Fruit fly (Drosophila melanogaster) whole organism, prepupa: ENCODE measurements around the gene CG7789.

Experiments used
- CG10631 ChIP-seq: fragments of 200-800 bp; sonication (Bioruptor generic); optimal IDR thresholded peaks from 2 replicates; lab custom pipeline; 2016; ENCODE audit warnings: missing biosample characterization, missing genetic modification characterization
- CG10669 ChIP-seq: fragments of 200-800 bp; sonication (Bioruptor generic); optimal IDR thresholded peaks from 3 replicates; lab custom pipeline; 2018; ENCODE audit warnings: missing biosample characterization, mild to moderate bottlenecking, missing genetic modification characterization, moderate library complexity
- CG11294 ChIP-seq: fragments of 200-800 bp; sonication (Bioruptor generic); IDR thresholded peaks from 2 replicates; pipeline ENCODE4 v1.3.6; 2022; ENCODE audit warnings: missing biosample characterization, missing genetic modification characterization
- CG11762 ChIP-seq: fragments of 200-800 bp; sonication (Bioruptor generic); optimal IDR thresholded peaks from 3 replicates; lab custom pipeline; 2016; ENCODE audit warnings: missing biosample characterization, missing genetic modification characterization; ENCODE audit not compliant: insufficient read depth
- CG11902 ChIP-seq: fragments of 200-800 bp; sonication (Bioruptor generic); optimal IDR thresholded peaks from 3 replicates; lab custom pipeline; 2016; ENCODE audit warnings: missing biosample characterization, missing genetic modification characterization
- CG15336 ChIP-seq: fragments of 200-800 bp; sonication (Bioruptor generic); IDR thresholded peaks from 2 replicates; pipeline ENCODE4 v1.3.6; 2022; ENCODE audit warnings: missing biosample characterization, missing genetic modification characterization
- CG16779 ChIP-seq: fragments of 200-800 bp; sonication (Bioruptor generic); optimal IDR thresholded peaks from 3 replicates; lab custom pipeline; 2017; ENCODE audit warnings: missing biosample characterization, mild to moderate bottlenecking, missing genetic modification characterization
- CG3032 ChIP-seq: fragments of 200-800 bp; optimal IDR thresholded peaks from 2 replicates; lab custom pipeline; 2019; ENCODE audit warnings: missing biosample characterization, mild to moderate bottlenecking, missing genetic modification characterization, moderate library complexity
- CG31627 ChIP-seq: fragments of 200-800 bp; sonication (Bioruptor generic); optimal IDR thresholded peaks from 3 replicates; lab custom pipeline; 2016; ENCODE audit warnings: missing biosample characterization, missing genetic modification characterization
- CG3919 ChIP-seq: fragments of 200-800 bp; sonication (Bioruptor generic); optimal IDR thresholded peaks from 3 replicates; lab custom pipeline; 2016; ENCODE audit warnings: missing biosample characterization, missing genetic modification characterization
- CG4318 ChIP-seq: fragments of 200-800 bp; sonication (Bioruptor generic); optimal IDR thresholded peaks from 3 replicates; lab custom pipeline; 2017; ENCODE audit warnings: missing biosample characterization, mild to moderate bottlenecking, missing genetic modification characterization
- CG6163 ChIP-seq: fragments of 200-800 bp; sonication (Bioruptor generic); IDR thresholded peaks from 3 replicates; pipeline ENCODE4 v1.3.6; 2022; ENCODE audit warnings: missing biosample characterization, missing genetic modification characterization
- CG6276 ChIP-seq: fragments of 200-800 bp; sonication (Bioruptor generic); optimal IDR thresholded peaks from 2 replicates; lab custom pipeline; 2017; ENCODE audit warnings: missing biosample characterization, mild to moderate bottlenecking, missing genetic modification characterization
- CG6792 ChIP-seq: fragments of 200-800 bp; sonication (Bioruptor generic); optimal IDR thresholded peaks from 3 replicates; lab custom pipeline; 2016; ENCODE audit warnings: missing biosample characterization, missing genetic modification characterization
- CG6808 ChIP-seq: fragments of 200-800 bp; sonication (Bioruptor generic); optimal IDR thresholded peaks from 3 replicates; lab custom pipeline; 2017; ENCODE audit warnings: missing biosample characterization, missing genetic modification characterization, mild to moderate bottlenecking, moderate library complexity, missing genetic modification reagents
- CG6854 ChIP-seq: fragments of 200-800 bp; sonication (Bioruptor generic); optimal IDR thresholded peaks from 2 replicates; lab custom pipeline; 2017; ENCODE audit warnings: missing biosample characterization, mild to moderate bottlenecking, missing genetic modification characterization
- CG8632 ChIP-seq: fragments of 200-800 bp; sonication (Bioruptor generic); optimal IDR thresholded peaks from 3 replicates; lab custom pipeline; 2016; ENCODE audit warnings: missing biosample characterization, missing genetic modification characterization
- Eip75B ChIP-seq: fragments of 200-800 bp; sonication (Bioruptor generic); optimal IDR thresholded peaks from 3 replicates; lab custom pipeline; 2016; ENCODE audit warnings: missing biosample characterization, missing genetic modification characterization
- Eip78C ChIP-seq: fragments of 200-800 bp; sonication (Bioruptor generic); peaks from one replicate; lab custom pipeline; 2016; ENCODE audit warnings: missing biosample characterization, missing genetic modification characterization
- Eip93F ChIP-seq: fragments of 200-800 bp; sonication (Bioruptor generic); optimal IDR thresholded peaks from 2 replicates; lab custom pipeline; 2016; ENCODE audit warnings: missing biosample characterization, mild to moderate bottlenecking, missing genetic modification characterization
- Ets96B ChIP-seq: fragments of 200-800 bp; optimal IDR thresholded peaks from 2 replicates; lab custom pipeline; 2019; ENCODE audit warnings: missing biosample characterization, mild to moderate bottlenecking, missing genetic modification characterization, moderate library complexity
- Hr38 ChIP-seq: sonication (Bioruptor generic); optimal IDR thresholded peaks from 2 replicates; lab custom pipeline; 2016; ENCODE audit warnings: missing biosample characterization, missing genetic modification characterization
- Hr39 ChIP-seq: fragments of 200-800 bp; sonication (Bioruptor generic); optimal IDR thresholded peaks from 2 replicates; lab custom pipeline; 2016; ENCODE audit warnings: missing biosample characterization, missing genetic modification characterization
- Met ChIP-seq: fragments of 200-800 bp; sonication (Bioruptor generic); optimal IDR thresholded peaks from 3 replicates; lab custom pipeline; 2016; ENCODE audit warnings: missing biosample characterization, missing genetic modification characterization
- OdsH ChIP-seq: fragments of 200-800 bp; sonication (Bioruptor generic); optimal IDR thresholded peaks from 3 replicates; lab custom pipeline; 2016; ENCODE audit warnings: missing biosample characterization, missing genetic modification characterization
- Smox ChIP-seq: fragments of 200-800 bp; sonication (Bioruptor generic); optimal IDR thresholded peaks from 3 replicates; lab custom pipeline; 2016; ENCODE audit warnings: missing biosample characterization, missing genetic modification characterization
- Sox102F ChIP-seq: fragments of 200-800 bp; sonication (Bioruptor generic); optimal IDR thresholded peaks from 2 replicates; lab custom pipeline; 2016; ENCODE audit warnings: missing biosample characterization, mild to moderate bottlenecking, missing genetic modification characterization
- Sox14 ChIP-seq: fragments of 200-800 bp; sonication (Bioruptor generic); optimal IDR thresholded peaks from 3 replicates; lab custom pipeline; 2016; ENCODE audit warnings: missing biosample characterization, missing genetic modification characterization
- Sox15 ChIP-seq: fragments of 200-800 bp; sonication (Bioruptor generic); optimal IDR thresholded peaks from 3 replicates; lab custom pipeline; 2016; ENCODE audit warnings: missing biosample characterization, missing genetic modification characterization
- achi ChIP-seq: fragments of 200-800 bp; sonication (Bioruptor generic); optimal IDR thresholded peaks from 3 replicates; lab custom pipeline; 2016; ENCODE audit warnings: missing biosample characterization, missing genetic modification characterization
- acj6 ChIP-seq: fragments of 200-800 bp; sonication (Bioruptor generic); optimal IDR thresholded peaks from 3 replicates; lab custom pipeline; 2016; ENCODE audit warnings: missing biosample characterization, missing genetic modification characterization
- cyc ChIP-seq: fragments of 200-800 bp; sonication (Bioruptor generic); optimal IDR thresholded peaks from 3 replicates; lab custom pipeline; 2016; ENCODE audit warnings: missing biosample characterization, missing genetic modification characterization
- dac ChIP-seq: fragments of 200-800 bp; sonication (Bioruptor generic); optimal IDR thresholded peaks from 2 replicates; lab custom pipeline; 2017; ENCODE audit warnings: missing biosample characterization, mild to moderate bottlenecking, missing genetic modification characterization
- dsx ChIP-seq: fragments of 200-800 bp; optimal IDR thresholded peaks from 3 replicates; lab custom pipeline; 2019; ENCODE audit warnings: missing biosample characterization, mild to moderate bottlenecking, missing genetic modification characterization, moderate library complexity; ENCODE audit not compliant: poor library complexity, severe bottlenecking
- eg ChIP-seq: fragments of 200-800 bp; sonication (Bioruptor generic); IDR thresholded peaks from 3 replicates; pipeline ENCODE4 v1.3.6; 2022; ENCODE audit warnings: missing biosample characterization, missing genetic modification characterization
- esn ChIP-seq: fragments of 200-800 bp; sonication (Bioruptor generic); optimal IDR thresholded peaks from 2 replicates; lab custom pipeline; 2016; ENCODE audit warnings: missing biosample characterization, mild to moderate bottlenecking, missing genetic modification characterization, moderate library complexity
- fd85E ChIP-seq: fragments of 200-800 bp; sonication (Bioruptor generic); optimal IDR thresholded peaks from 3 replicates; lab custom pipeline; 2016; ENCODE audit warnings: missing biosample characterization, missing genetic modification characterization
- lz ChIP-seq: fragments of 200-800 bp; sonication (Bioruptor generic); optimal IDR thresholded peaks from 3 replicates; lab custom pipeline; 2016; ENCODE audit warnings: missing biosample characterization, missing genetic modification characterization
- pdm3 ChIP-seq: fragments of 200-800 bp; sonication (Bioruptor generic); optimal IDR thresholded peaks from 3 replicates; lab custom pipeline; 2016; ENCODE audit warnings: missing biosample characterization, missing genetic modification characterization
- spab ChIP-seq: fragments of 200-800 bp; sonication (Bioruptor generic); optimal IDR thresholded peaks from 2 replicates; lab custom pipeline; 2017; ENCODE audit warnings: missing biosample characterization, mild to moderate bottlenecking, missing genetic modification characterization, missing genetic modification reagents
- svp ChIP-seq: fragments of 200-800 bp; sonication (Bioruptor generic); peaks from one replicate; lab custom pipeline; 2016; ENCODE audit warnings: missing biosample characterization, missing genetic modification characterization
- topi ChIP-seq: fragments of 200-800 bp; sonication (Bioruptor generic); optimal IDR thresholded peaks from 3 replicates; lab custom pipeline; 2016; ENCODE audit warnings: missing biosample characterization, missing genetic modification characterization

Gene CG7789

dm6 chr3R:29787891-29788549, 15.0 kb upstream of the CG7789 start (continued):
- no peak for TF ChIP-seq CG8632 (GFP tag; lab: Kevin White, UChicago)
- TF ChIP-seq CG6163 (GFP tag; lab: Robert Waterston, UW) = no peak
- no peak for TF ChIP-seq dsx (GFP tag; lab: Kevin White, UChicago)
- no peak for TF ChIP-seq Sox15 (GFP tag; lab: Kevin White, UChicago)
- TF ChIP-seq fd85E (GFP tag; lab: Kevin White, UChicago) = no peak
- no peak for TF ChIP-seq CG31627 (GFP tag; lab: Kevin White, UChicago)
- TF ChIP-seq pdm3 (GFP tag; lab: Kevin White, UChicago) = no peak
- no peak for TF ChIP-seq CG4318 (GFP tag; lab: Kevin White, UChicago)
- TF ChIP-seq CG6854 (GFP tag; lab: Kevin White, UChicago) = peak; percentile 56
- TF ChIP-seq CG10669 = no peak
- peak; percentile 5 for TF ChIP-seq Eip93F
- no peak for TF ChIP-seq CG6276
- TF ChIP-seq topi (GFP tag; lab: Kevin White, UChicago) = peak; percentile 38
- no peak for TF ChIP-seq cyc (GFP tag; lab: Kevin White, UChicago)
- TF ChIP-seq CG10631 (GFP tag; lab: Kevin White, UChicago) = no peak
- TF ChIP-seq Smox (GFP tag; lab: Kevin White, UChicago) = no peak
- no peak for TF ChIP-seq dac (GFP tag; lab: Kevin White, UChicago)
- TF ChIP-seq Eip75B (GFP tag; lab: Kevin White, UChicago) = no peak
- no peak for TF ChIP-seq Ets96B (tag; lab: Kevin White, UChicago)

- TF ChIP-seq CG6792 (GFP tag; lab: Kevin White, UChicago) (no peak), CG11294 (GFP tag; lab: Robert Waterston, UW) (no peak), Met (GFP tag; lab: Kevin White, UChicago) (no peak)
These were observed 12.8 kb upstream of the CG7789 start for dm6 chr3R:29790183-29790582.

- peak; percentile 75 for TF ChIP-seq svp
- TF ChIP-seq CG31627 (GFP tag; lab: Kevin White, UChicago) = peak; percentile 6
- TF ChIP-seq Eip78C (GFP tag; lab: Kevin White, UChicago) = peak; percentile 24
- TF ChIP-seq esn = peak; percentile 21
- TF ChIP-seq topi (GFP tag; lab: Kevin White, UChicago) = peak; percentile 35
- TF ChIP-seq CG11902 = no peak
- TF ChIP-seq Hr39 (GFP tag; lab: Kevin White, UChicago) = peak; percentile 18
- no peak for TF ChIP-seq CG3032 (tag; lab: Kevin White, UChicago)
These were observed 8.7 kb upstream of the CG7789 start, which contains the start of gene sro for dm6 chr3R:29794161-29794882. TSS of gene sro (plus strand) at chr3R:29794597.

- TF ChIP-seq lz (GFP tag; lab: Kevin White, UChicago) (no peak), Eip93F (no peak), eg (GFP tag; lab: Robert Waterston, UW) (no peak), achi (GFP tag; lab: Kevin White, UChicago) (no peak), CG6792 (GFP tag; lab: Kevin White, UChicago) (no peak), acj6 (GFP tag; lab: Kevin White, UChicago) (no peak), CG11762 (GFP tag; lab: Kevin White, UChicago) (no peak), cyc (GFP tag; lab: Kevin White, UChicago) (no peak), Sox14 (GFP tag; lab: Kevin White, UChicago) (no peak), fd85E (GFP tag; lab: Kevin White, UChicago) (no peak), CG3919 (GFP tag; lab: Kevin White, UChicago) (no peak), OdsH (GFP tag; lab: Kevin White, UChicago) (no peak), pdm3 (GFP tag; lab: Kevin White, UChicago) (no peak), Hr38 (GFP tag; lab: Kevin White, UChicago) (no peak), CG16779 (no peak), esn (no peak), spab (no peak), Sox102F (GFP tag; lab: Kevin White, UChicago) (no peak), CG6808 (GFP tag; lab: Kevin White, UChicago) (no peak), CG15336 (GFP tag; lab: Robert Waterston, UW) (no peak)
These were observed 5.8 kb upstream of the CG7789 start for dm6 chr3R:29797183-29797582.
